Fruit fly (Drosophila melanogaster): ENCODE results near the gene CG12541.

DNA sequence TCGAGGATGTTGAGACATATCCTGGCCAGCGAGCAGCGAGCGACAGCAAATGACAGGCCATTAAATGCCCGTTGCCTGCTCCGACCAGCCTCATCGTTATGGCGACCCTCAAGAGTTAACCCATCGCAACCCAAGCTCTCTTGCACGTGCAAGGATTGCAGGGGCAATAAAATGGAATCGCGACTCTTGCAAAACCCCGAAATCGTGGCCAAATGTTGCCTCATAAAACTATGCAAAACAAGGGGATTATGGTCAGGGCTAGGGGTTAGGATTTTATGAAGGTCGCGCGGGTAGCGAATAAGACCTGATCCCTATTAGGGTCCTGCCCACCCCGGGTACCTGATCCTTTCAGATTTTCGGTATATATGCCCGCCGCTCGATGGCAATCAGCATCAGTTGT lies 16.8 kb downstream of the CG12541 start, which contains the start of gene nullo:
- TF ChIP-seq CG8944 (GFP tag; optimal IDR thresholded peaks at IDR 0.05), result no peak
- no peak for TF ChIP-seq az2 (GFP tag; optimal IDR thresholded peaks at IDR 0.05)
- TF ChIP-seq CG32772 (GFP tag; IDR thresholded peaks at IDR 0.05), result no peak
- no peak for TF ChIP-seq CG8478 (optimal IDR thresholded peaks at IDR 0.05)
- no peak for TF ChIP-seq Gug (GFP tag; IDR thresholded peaks at IDR 0.05)
- TF ChIP-seq CG6254 (GFP tag; optimal IDR thresholded peaks at IDR 0.05), result no peak
- no peak for TF ChIP-seq Usf (GFP tag; optimal IDR thresholded peaks at IDR 0.05)
- TF ChIP-seq bsh (GFP tag; optimal IDR thresholded peaks at IDR 0.05), result no peak
- no peak for TF ChIP-seq Hr39 (optimal IDR thresholded peaks at IDR 0.05)
- no peak for TF ChIP-seq GATAe (GFP tag; conservative IDR thresholded peaks at IDR 0.05)
- no peak for TF ChIP-seq B-H1 (GFP tag; IDR thresholded peaks at IDR 0.05)
- TF ChIP-seq emc (GFP tag; optimal IDR thresholded peaks at IDR 0.05), result no peak
- TF ChIP-seq wor (GFP tag; IDR thresholded peaks at IDR 0.05), result no peak
- TF ChIP-seq CG16779 (GFP tag; IDR thresholded peaks at IDR 0.05), result no peak

Data from whole organism, embryonic.